Worm (Caenorhabditis elegans) whole organism, early embryonic: ENCODE results near the gene W01A11.1.

Experiments
- B0310.2 ChIP-seq: sonication (generic microtip); optimal IDR thresholded peaks from 2 replicates; lab custom pipeline; 2016; ENCODE audit warnings: mild to moderate bottlenecking, missing genetic modification characterization, missing compliant biosample characterization
- F13C5.2 ChIP-seq: sonication (generic microtip); optimal IDR thresholded peaks from 2 replicates; lab custom pipeline; 2017; ENCODE audit warnings: mild to moderate bottlenecking, missing genetic modification characterization, inconsistent platforms, missing compliant biosample characterization
- aly-1 ChIP-seq: sonication (generic microtip); optimal IDR thresholded peaks from 2 replicates; lab custom pipeline; 2016; ENCODE audit warnings: missing genetic modification characterization, missing compliant biosample characterization
- ama-1 ChIP-seq: fragments of 150-350 bp; optimal IDR thresholded peaks from 2 replicates; lab custom pipeline; 2014
- ceh-13 ChIP-seq: fragments of 200-800 bp; sonication (Bioruptor generic); optimal IDR thresholded peaks from 2 replicates; lab custom pipeline; 2018; ENCODE audit warnings: mild to moderate bottlenecking, missing genetic modification characterization, missing compliant biosample characterization
- ceh-36 ChIP-seq: sonication (generic microtip); optimal IDR thresholded peaks from 2 replicates; lab custom pipeline; 2016; ENCODE audit warnings: missing genetic modification characterization, inconsistent platforms, missing compliant biosample characterization
- ets-7 ChIP-seq: sonication (generic microtip); optimal IDR thresholded peaks from 2 replicates; lab custom pipeline; 2016; ENCODE audit warnings: missing genotype, missing genetic modification characterization, missing compliant biosample characterization
- flt-1 ChIP-seq: fragments of 200-800 bp; sonication (Bioruptor generic); IDR thresholded peaks from 2 replicates; pipeline ENCODE4 v1.3.6; 2022; ENCODE audit warnings: missing genetic modification characterization, missing compliant biosample characterization
- hmbx-1 ChIP-seq: sonication (generic microtip); optimal IDR thresholded peaks from 2 replicates; lab custom pipeline; 2016; ENCODE audit warnings: mild to moderate bottlenecking, missing genetic modification characterization, missing compliant biosample characterization
- hmg-4 ChIP-seq: fragments of 200-800 bp; sonication (Bioruptor generic); optimal IDR thresholded peaks from 2 replicates; lab custom pipeline; 2018; ENCODE audit warnings: mild to moderate bottlenecking, missing genetic modification characterization, missing compliant biosample characterization
- hnd-1 ChIP-seq: sonication (generic microtip); optimal IDR thresholded peaks from 2 replicates; lab custom pipeline; 2016; ENCODE audit warnings: missing genetic modification characterization, missing compliant biosample characterization
- pes-1 ChIP-seq: fragments of 200-800 bp; sonication (Bioruptor generic); IDR thresholded peaks from 2 replicates; pipeline ENCODE4 v1.3.6; 2022; ENCODE audit warnings: missing genetic modification reagents, missing genetic modification characterization, missing compliant biosample characterization
- scrt-1 ChIP-seq: fragments of 200-800 bp; sonication (Bioruptor generic); IDR thresholded peaks from 2 replicates; pipeline ENCODE4 v1.3.6; 2022; ENCODE audit warnings: missing genetic modification characterization, missing compliant biosample characterization
- sea-1 ChIP-seq: fragments of 200-800 bp; sonication (Bioruptor generic); conservative IDR thresholded peaks from 2 replicates; pipeline ENCODE4 v1.3.6; 2022; ENCODE audit warnings: missing genetic modification characterization, missing compliant biosample characterization
- tbx-11 ChIP-seq: fragments of 200-800 bp; sonication (Bioruptor generic); IDR thresholded peaks from 2 replicates; pipeline ENCODE4 v1.3.6; 2022; ENCODE audit warnings: missing genetic modification characterization, missing compliant biosample characterization
- tbx-37 ChIP-seq: fragments of 200-800 bp; sonication (Bioruptor generic); conservative IDR thresholded peaks from 2 replicates; pipeline ENCODE4 v1.3.6; 2022; ENCODE audit warnings: missing genetic modification reagents, missing genetic modification characterization, missing compliant biosample characterization
- tra-4 ChIP-seq: sonication (generic microtip); optimal IDR thresholded peaks from 2 replicates; lab custom pipeline; 2017; ENCODE audit warnings: missing genetic modification characterization, missing compliant biosample characterization

Gene W01A11.1

ce11 chrV:6515344-6515743, 16.3 kb downstream of the W01A11.1 start:
- no peak for TF ChIP-seq B0310.2 (tag; lab: Kevin White, UChicago)
- TF ChIP-seq sea-1 (GFP tag; lab: Robert Waterston, UW): no peak

ce11 chrV:6516491-6517304, 17.7 kb downstream of the W01A11.1 start, which contains the start of gene mdh-1:
Gene mdh-1 (minus strand): TSS chrV:6516526.
- TF ChIP-seq sea-1 (GFP tag; lab: Robert Waterston, UW): no peak
- TF ChIP-seq pes-1 (GFP tag; lab: Robert Waterston, UW): no peak
- no peak for TF ChIP-seq hmbx-1 (tag; lab: Kevin White, UChicago)
- no peak for TF ChIP-seq ceh-36
- no peak for TF ChIP-seq ama-1
- TF ChIP-seq hnd-1: no peak
- no peak for TF ChIP-seq F13C5.2 (tag; lab: Kevin White, UChicago)
- TF ChIP-seq flt-1 (GFP tag; lab: Robert Waterston, UW): no peak
- no peak for TF ChIP-seq tbx-37 (GFP tag; lab: Robert Waterston, UW)
- no peak for TF ChIP-seq hmg-4 (GFP tag; lab: Kevin White, UChicago)
- TF ChIP-seq scrt-1: no peak
- no peak for TF ChIP-seq ceh-13 (GFP tag; lab: Kevin White, UChicago)
- TF ChIP-seq tbx-11 (GFP tag; lab: Robert Waterston, UW): no peak
- TF ChIP-seq B0310.2 (tag; lab: Kevin White, UChicago): no peak
- TF ChIP-seq ets-7 (tag; lab: Kevin White, UChicago): no peak

- TF ChIP-seq tra-4 (tag; lab: Kevin White, UChicago) (no peak), sea-1 (GFP tag; lab: Robert Waterston, UW) (no peak), ceh-13 (GFP tag; lab: Kevin White, UChicago) (no peak), scrt-1 (no peak), B0310.2 (tag; lab: Kevin White, UChicago) (no peak), F13C5.2 (tag; lab: Kevin White, UChicago) (no peak), tbx-11 (GFP tag; lab: Robert Waterston, UW) (no peak), ama-1 (no peak), flt-1 (GFP tag; lab: Robert Waterston, UW) (no peak), hnd-1 (no peak), pes-1 (GFP tag; lab: Robert Waterston, UW) (no peak), ets-7 (tag; lab: Kevin White, UChicago) (no peak), hmg-4 (GFP tag; lab: Kevin White, UChicago) (no peak), aly-1 (no peak)
These were observed 18.5 kb downstream of the W01A11.1 start for ce11 chrV:6517305-6518224.

- no peak for TF ChIP-seq ceh-36
- no peak for TF ChIP-seq tbx-11 (GFP tag; lab: Robert Waterston, UW)
- no peak for TF ChIP-seq tra-4 (tag; lab: Kevin White, UChicago)
- no peak for TF ChIP-seq F13C5.2 (tag; lab: Kevin White, UChicago)
- no peak for TF ChIP-seq aly-1
These were observed 19.1 kb downstream of the W01A11.1 start, which contains the start of gene F46E10.3 for ce11 chrV:6518225-6518396. Gene F46E10.3 (plus strand): TSS chrV:6518297.

ce11 chrV:6520385-6521080, 21.5 kb downstream of the W01A11.1 start, which contains the start of the genes F46E10.2 and F46E10.18:
Gene F46E10.2 (plus strand): TSS chrV:6520435.
Gene F46E10.18 (plus strand): TSS chrV:6521030.
- TF ChIP-seq ets-7 (tag; lab: Kevin White, UChicago): no peak

ce11 chrV:6522879-6523497, 24.0 kb downstream of the W01A11.1 start:
- TF ChIP-seq hnd-1 (no peak), pes-1 (GFP tag; lab: Robert Waterston, UW) (no peak), tra-4 (tag; lab: Kevin White, UChicago) (no peak), hmbx-1 (tag; lab: Kevin White, UChicago) (no peak), ets-7 (tag; lab: Kevin White, UChicago) (no peak), B0310.2 (tag; lab: Kevin White, UChicago) (no peak), flt-1 (GFP tag; lab: Robert Waterston, UW) (no peak)

- no peak for TF ChIP-seq hnd-1
- no peak for TF ChIP-seq tbx-11 (GFP tag; lab: Robert Waterston, UW)
- TF ChIP-seq B0310.2 (tag; lab: Kevin White, UChicago): no peak
- TF ChIP-seq F13C5.2 (tag; lab: Kevin White, UChicago): no peak
- TF ChIP-seq scrt-1: no peak
- no peak for TF ChIP-seq aly-1
- no peak for TF ChIP-seq hmbx-1 (tag; lab: Kevin White, UChicago)
- no peak for TF ChIP-seq ceh-13 (GFP tag; lab: Kevin White, UChicago)
- no peak for TF ChIP-seq ama-1
- TF ChIP-seq hmg-4 (GFP tag; lab: Kevin White, UChicago): no peak
- TF ChIP-seq flt-1 (GFP tag; lab: Robert Waterston, UW): no peak
- no peak for TF ChIP-seq tra-4 (tag; lab: Kevin White, UChicago)
- no peak for TF ChIP-seq sea-1 (GFP tag; lab: Robert Waterston, UW)
- no peak for TF ChIP-seq ceh-36
- no peak for TF ChIP-seq ets-7 (tag; lab: Kevin White, UChicago)
These were observed 25.7 kb downstream of the W01A11.1 start, which contains the start of gene acs-1 for ce11 chrV:6524757-6525156. Gene acs-1 (plus strand): TSS chrV:6524989.
